Fruit fly (Drosophila melanogaster): ENCODE data around the gene CG18547.

The CG18547 gene

dm6 chr3R:11969217-11969616 is 11.0 kb downstream of the CG18547 start (continued):
- TF ChIP-seq kah (GFP tag; optimal IDR thresholded peaks at IDR 0.05): no peak
- TF ChIP-seq CG16815 (GFP tag; optimal IDR thresholded peaks at IDR 0.05): no peak
- TF ChIP-seq Hmx (GFP tag; optimal IDR thresholded peaks at IDR 0.05): no peak
- peak; percentile 79 for TF ChIP-seq grau (tag; optimal IDR thresholded peaks at IDR 0.05)
- no peak for TF ChIP-seq CG1792 (GFP tag; optimal IDR thresholded peaks at IDR 0.05)
- peak; percentile 64 for TF ChIP-seq Drgx (GFP tag; IDR thresholded peaks at IDR 0.05)
- TF ChIP-seq caup (GFP tag; optimal IDR thresholded peaks at IDR 0.05; ENCODE audit: severe bottlenecking): no peak
- peak; percentile 48 for TF ChIP-seq CoRest (tag; optimal IDR thresholded peaks at IDR 0.05)
- no peak for TF ChIP-seq CG13894 (tag; optimal IDR thresholded peaks at IDR 0.05)
- TF ChIP-seq Med (GFP tag): peak; percentile 80
- TF ChIP-seq Sox102F (GFP tag; optimal IDR thresholded peaks at IDR 0.05): peak; percentile 16
- no peak for TF ChIP-seq CG1602 (GFP tag; optimal IDR thresholded peaks at IDR 0.05)
- no peak for TF ChIP-seq klu (GFP tag; IDR thresholded peaks at IDR 0.05)
- no peak for TF ChIP-seq Ravus (GFP tag; IDR thresholded peaks at IDR 0.05)
- TF ChIP-seq CG7271 (tag; optimal IDR thresholded peaks at IDR 0.05): no peak
- TF ChIP-seq cg (GFP tag; optimal IDR thresholded peaks at IDR 0.05): no peak
- TF ChIP-seq NFAT (GFP tag; IDR thresholded peaks at IDR 0.05): no peak
- TF ChIP-seq Dp (GFP tag; optimal IDR thresholded peaks at IDR 0.05): no peak
- no peak for TF ChIP-seq B-H1 (GFP tag; IDR thresholded peaks at IDR 0.05)
- TF ChIP-seq toy (GFP tag; IDR thresholded peaks at IDR 0.05): no peak
- TF ChIP-seq MBD-R2 (GFP tag; IDR thresholded peaks at IDR 0.05): no peak
- peak; percentile 45; the same call in 2 of the 3 replicates for TF ChIP-seq row (GFP tag; IDR thresholded peaks at IDR 0.05)
- TF ChIP-seq CG9876 (GFP tag; optimal IDR thresholded peaks at IDR 0.05): no peak
- TF ChIP-seq D19A (tag; optimal IDR thresholded peaks at IDR 0.05): no peak
- TF ChIP-seq dmrt11E (tag; optimal IDR thresholded peaks at IDR 0.05): no peak
- TF ChIP-seq CG6654 (GFP tag; optimal IDR thresholded peaks at IDR 0.05): no peak
- TF ChIP-seq Nf-YB (GFP tag; optimal IDR thresholded peaks at IDR 0.05): no peak
- TF ChIP-seq CG30403 (GFP tag; optimal IDR thresholded peaks at IDR 0.05): peak; percentile 24
- no peak for TF ChIP-seq CG6854 (GFP tag; optimal IDR thresholded peaks at IDR 0.05)
- TF ChIP-seq Sry-β (GFP tag; optimal IDR thresholded peaks at IDR 0.05): no peak
- 0 out of 2 replicates have a peak, but pooled peaks have one; percentile 5 for TF ChIP-seq CG3847 (GFP tag; IDR thresholded peaks at IDR 0.05)
- TF ChIP-seq NfI (GFP tag; optimal IDR thresholded peaks at IDR 0.05): peak; percentile 3
- peak; percentile 19 for TF ChIP-seq PHDP (tag; optimal IDR thresholded peaks at IDR 0.05)
- TF ChIP-seq Doc3 (GFP tag; IDR thresholded peaks at IDR 0.05; ENCODE audit: partially characterized antibody): no peak
- peak; percentile 8; the same call in 1 of the 3 replicates for TF ChIP-seq CG14050 (GFP tag; IDR thresholded peaks at IDR 0.05)
- TF ChIP-seq jumu (GFP tag; optimal IDR thresholded peaks at IDR 0.05): no peak
- no peak for TF ChIP-seq HLH4C (GFP tag; IDR thresholded peaks at IDR 0.05; ENCODE audit: partially characterized antibody)

DNA sequence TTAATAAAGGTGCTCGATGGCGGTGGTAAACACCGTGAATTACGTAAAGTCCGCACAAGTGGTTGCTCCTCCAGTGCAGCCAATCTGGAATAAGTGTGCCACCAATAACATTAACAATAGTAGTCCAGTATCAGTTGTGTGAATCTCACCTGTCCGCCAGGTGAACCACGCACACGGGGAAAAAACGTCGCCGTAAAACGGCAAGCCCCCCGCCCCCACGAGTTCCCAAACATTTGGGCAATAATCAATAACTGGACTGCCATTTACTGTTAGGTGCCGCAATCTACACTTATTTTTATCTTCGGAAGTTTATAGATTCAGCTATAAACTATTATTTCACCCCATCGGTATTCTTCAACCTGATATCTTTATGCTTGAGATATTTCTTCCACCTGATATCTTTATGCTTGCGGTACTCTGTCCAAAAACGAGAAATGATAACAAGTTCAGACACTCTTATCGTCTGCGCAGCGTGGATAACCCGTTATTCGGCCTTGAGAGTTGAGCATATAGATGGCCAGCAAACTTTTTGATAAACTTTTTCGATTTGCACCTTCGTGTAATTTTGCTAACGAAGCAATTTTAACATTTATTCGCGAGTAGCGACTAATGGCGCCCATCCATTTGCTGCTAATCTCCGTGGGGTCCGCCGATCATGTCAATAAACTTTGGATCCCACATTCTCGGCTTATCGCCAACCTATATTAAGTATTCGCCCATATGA is 12.0 kb downstream of the CG18547 start:
- peak; percentile 91 for TF ChIP-seq mirr (GFP tag; optimal IDR thresholded peaks at IDR 0.05)
- peak; percentile 23 for TF ChIP-seq Fer3 (tag; optimal IDR thresholded peaks at IDR 0.05)
- peak; percentile 66 for TF ChIP-seq grn (GFP tag; optimal IDR thresholded peaks at IDR 0.05)
- TF ChIP-seq CG12659 (GFP tag; optimal IDR thresholded peaks at IDR 0.05): no peak
- TF ChIP-seq nom (GFP tag; optimal IDR thresholded peaks at IDR 0.05): peak; percentile 6
- no peak for TF ChIP-seq HmgZ (tag; optimal IDR thresholded peaks at IDR 0.05)
- TF ChIP-seq CG2678 (tag; optimal IDR thresholded peaks at IDR 0.05): peak; percentile 13
- no peak for TF ChIP-seq CG8290 (GFP tag; optimal IDR thresholded peaks at IDR 0.05)
- TF ChIP-seq CG8290 (tag; optimal IDR thresholded peaks at IDR 0.05): peak in 1 of 2 experiments; percentile 31
- peak; percentile 28 for TF ChIP-seq CG12769 (tag; optimal IDR thresholded peaks at IDR 0.05)
- no peak for TF ChIP-seq HLH54F (GFP tag; optimal IDR thresholded peaks at IDR 0.05)
- TF ChIP-seq lab (GFP tag; optimal IDR thresholded peaks at IDR 0.05): peak; percentile 60
- peak; percentile 86 for TF ChIP-seq onecut (GFP tag; IDR thresholded peaks at IDR 0.05)
- 0 out of 2 replicates have a peak, but pooled peaks have one; percentile 1 for TF ChIP-seq crol (GFP tag; IDR thresholded peaks at IDR 0.05)
- TF ChIP-seq CG15269 (tag; optimal IDR thresholded peaks at IDR 0.05): peak; percentile 9
